Fruit fly (Drosophila melanogaster) whole organism, embryonic: ENCODE measurements around the gene Ire1.

ENCODE experiments used
- CG4854 ChIP-seq: fragments of 200-800 bp; sonication (Bioruptor generic); optimal IDR thresholded peaks from 2 replicates; lab custom pipeline; 2016; ENCODE audit warnings: missing biosample characterization, missing genetic modification characterization, inconsistent platforms
- Trl ChIP-seq, 3 experiments: fragments of >200 bp in 2 of 3; fragments of 200-800 bp in 1 of 3; sonication (Bioruptor generic) in 1 of 3; optimal IDR thresholded peaks; 2 replicates in 1 of 3; 3 replicates in 2 of 3; lab custom pipeline; 2016 to 2017; ENCODE audit warnings: missing biosample characterization in 1 of 3, missing genetic modification characterization in 1 of 3
- dati ChIP-seq: fragments of 200-800 bp; sonication (Bioruptor generic); IDR thresholded peaks from 2 replicates; pipeline ENCODE4 v1.3.6; 2022; ENCODE audit warnings: missing biosample characterization, missing genetic modification characterization

DNA sequence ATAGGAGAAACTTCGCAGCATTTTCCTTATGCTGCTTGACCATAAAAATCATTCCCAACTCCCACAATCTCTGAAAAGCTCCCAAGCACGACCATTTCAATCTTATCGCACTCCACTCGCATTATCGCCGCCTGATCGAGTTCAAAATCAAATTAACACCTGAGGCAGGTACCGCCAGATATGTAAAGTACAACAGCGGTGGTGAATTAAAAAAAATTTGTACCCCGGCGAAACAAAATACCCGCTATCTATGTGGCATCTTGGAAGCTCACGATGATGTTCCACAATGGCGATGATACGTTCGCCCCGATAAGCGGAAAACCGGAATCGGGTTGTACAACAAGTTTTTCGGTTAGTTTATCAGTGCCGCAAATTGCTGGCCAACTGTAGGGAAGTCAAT, 34.7 kb downstream of the Ire1 start:
- TF ChIP-seq Trl (optimal IDR thresholded peaks at IDR 0.05; lab: Kevin White, UChicago) = no peak
- TF ChIP-seq Trl (GFP tag; optimal IDR thresholded peaks at IDR 0.05; lab: Kevin White, UChicago) = no peak
- TF ChIP-seq dati = no peak
- TF ChIP-seq CG4854 (GFP tag; lab: Kevin White, UChicago) = no peak
